Fruit fly (Drosophila melanogaster) S2 (cell line): ENCODE measurements around the gene CG12729.

Experiments used
- CG8478 ChIP-seq: fragments of >200 bp; optimal IDR thresholded peaks from 2 replicates; lab custom pipeline; 2018
- CTCF ChIP-seq, 2 experiments: fragments of >200 bp; optimal IDR thresholded peaks; 2 replicates each; lab custom pipeline; 2018

- TF ChIP-seq CG8478 (no peak), CTCF (optimal IDR thresholded peaks at IDR 0.05; lab: Kevin White, UChicago) (no peak)
Measured at dm6 chrX:5800634-5801033, 44.4 kb upstream of the CG12729 start.
